Fruit fly (Drosophila melanogaster) whole organism, prepupa: ENCODE measurements around the gene alt.

ENCODE experiments used
- Blimp-1 ChIP-seq: fragments of 200-800 bp; sonication (Bioruptor generic); optimal IDR thresholded peaks from 3 replicates; lab custom pipeline; 2017; ENCODE audit warnings: missing biosample characterization, missing genetic modification characterization, mild to moderate bottlenecking, moderate library complexity, missing genetic modification reagents
- CG11294 ChIP-seq: fragments of 200-800 bp; sonication (Bioruptor generic); IDR thresholded peaks from 2 replicates; pipeline ENCODE4 v1.3.6; 2022; ENCODE audit warnings: missing biosample characterization, missing genetic modification characterization
- CG11762 ChIP-seq: fragments of 200-800 bp; sonication (Bioruptor generic); optimal IDR thresholded peaks from 3 replicates; lab custom pipeline; 2016; ENCODE audit warnings: missing biosample characterization, missing genetic modification characterization; ENCODE audit not compliant: insufficient read depth
- CG11902 ChIP-seq: fragments of 200-800 bp; sonication (Bioruptor generic); optimal IDR thresholded peaks from 3 replicates; lab custom pipeline; 2016; ENCODE audit warnings: missing biosample characterization, missing genetic modification characterization
- CG1621 ChIP-seq: fragments of 200-800 bp; sonication (Bioruptor generic); optimal IDR thresholded peaks from 3 replicates; lab custom pipeline; 2018; ENCODE audit warnings: missing biosample characterization, mild to moderate bottlenecking, missing genetic modification characterization
- CG16779 ChIP-seq: fragments of 200-800 bp; sonication (Bioruptor generic); optimal IDR thresholded peaks from 3 replicates; lab custom pipeline; 2017; ENCODE audit warnings: missing biosample characterization, mild to moderate bottlenecking, missing genetic modification characterization
- CG31627 ChIP-seq: fragments of 200-800 bp; sonication (Bioruptor generic); optimal IDR thresholded peaks from 3 replicates; lab custom pipeline; 2016; ENCODE audit warnings: missing biosample characterization, missing genetic modification characterization
- CG6808 ChIP-seq: fragments of 200-800 bp; sonication (Bioruptor generic); optimal IDR thresholded peaks from 3 replicates; lab custom pipeline; 2017; ENCODE audit warnings: missing biosample characterization, missing genetic modification characterization, mild to moderate bottlenecking, moderate library complexity, missing genetic modification reagents
- CG7368 ChIP-seq: fragments of 200-800 bp; sonication (Bioruptor generic); optimal IDR thresholded peaks from 3 replicates; lab custom pipeline; 2016; ENCODE audit warnings: missing biosample characterization, missing genetic modification characterization
- CG8319 ChIP-seq: fragments of 200-800 bp; sonication (Bioruptor generic); optimal IDR thresholded peaks from 3 replicates; lab custom pipeline; 2016; ENCODE audit warnings: missing biosample characterization, missing genetic modification characterization
- CG8632 ChIP-seq: fragments of 200-800 bp; sonication (Bioruptor generic); optimal IDR thresholded peaks from 3 replicates; lab custom pipeline; 2016; ENCODE audit warnings: missing biosample characterization, missing genetic modification characterization
- Eip75B ChIP-seq: fragments of 200-800 bp; sonication (Bioruptor generic); optimal IDR thresholded peaks from 3 replicates; lab custom pipeline; 2016; ENCODE audit warnings: missing biosample characterization, missing genetic modification characterization
- Eip78C ChIP-seq: fragments of 200-800 bp; sonication (Bioruptor generic); peaks from one replicate; lab custom pipeline; 2016; ENCODE audit warnings: missing biosample characterization, missing genetic modification characterization
- Eip93F ChIP-seq: fragments of 200-800 bp; sonication (Bioruptor generic); optimal IDR thresholded peaks from 2 replicates; lab custom pipeline; 2016; ENCODE audit warnings: missing biosample characterization, mild to moderate bottlenecking, missing genetic modification characterization
- Ets21C ChIP-seq: fragments of 200-800 bp; sonication (Bioruptor generic); optimal IDR thresholded peaks from 3 replicates; lab custom pipeline; 2016; ENCODE audit warnings: missing biosample characterization, missing genetic modification characterization
- Gug ChIP-seq: fragments of 200-800 bp; sonication (Bioruptor generic); IDR thresholded peaks from 2 replicates; pipeline ENCODE4 v1.3.6; 2022; ENCODE audit warnings: missing biosample characterization, missing genetic modification characterization
- Hr38 ChIP-seq: sonication (Bioruptor generic); optimal IDR thresholded peaks from 2 replicates; lab custom pipeline; 2016; ENCODE audit warnings: missing biosample characterization, missing genetic modification characterization
- Hr39 ChIP-seq: fragments of 200-800 bp; sonication (Bioruptor generic); optimal IDR thresholded peaks from 2 replicates; lab custom pipeline; 2016; ENCODE audit warnings: missing biosample characterization, missing genetic modification characterization
- Lpt ChIP-seq: fragments of 200-800 bp; sonication (Bioruptor generic); optimal IDR thresholded peaks from 3 replicates; lab custom pipeline; 2016; ENCODE audit warnings: missing biosample characterization, missing genetic modification characterization
- Sox102F ChIP-seq: fragments of 200-800 bp; sonication (Bioruptor generic); optimal IDR thresholded peaks from 2 replicates; lab custom pipeline; 2016; ENCODE audit warnings: missing biosample characterization, mild to moderate bottlenecking, missing genetic modification characterization
- Sox14 ChIP-seq: fragments of 200-800 bp; sonication (Bioruptor generic); optimal IDR thresholded peaks from 3 replicates; lab custom pipeline; 2016; ENCODE audit warnings: missing biosample characterization, missing genetic modification characterization
- Sox15 ChIP-seq: fragments of 200-800 bp; sonication (Bioruptor generic); optimal IDR thresholded peaks from 3 replicates; lab custom pipeline; 2016; ENCODE audit warnings: missing biosample characterization, missing genetic modification characterization
- achi ChIP-seq: fragments of 200-800 bp; sonication (Bioruptor generic); optimal IDR thresholded peaks from 3 replicates; lab custom pipeline; 2016; ENCODE audit warnings: missing biosample characterization, missing genetic modification characterization
- acj6 ChIP-seq: fragments of 200-800 bp; sonication (Bioruptor generic); optimal IDR thresholded peaks from 3 replicates; lab custom pipeline; 2016; ENCODE audit warnings: missing biosample characterization, missing genetic modification characterization
- dac ChIP-seq: fragments of 200-800 bp; sonication (Bioruptor generic); optimal IDR thresholded peaks from 2 replicates; lab custom pipeline; 2017; ENCODE audit warnings: missing biosample characterization, mild to moderate bottlenecking, missing genetic modification characterization
- dsx ChIP-seq: fragments of 200-800 bp; optimal IDR thresholded peaks from 3 replicates; lab custom pipeline; 2019; ENCODE audit warnings: missing biosample characterization, mild to moderate bottlenecking, missing genetic modification characterization, moderate library complexity; ENCODE audit not compliant: poor library complexity, severe bottlenecking
- eg ChIP-seq: fragments of 200-800 bp; sonication (Bioruptor generic); IDR thresholded peaks from 3 replicates; pipeline ENCODE4 v1.3.6; 2022; ENCODE audit warnings: missing biosample characterization, missing genetic modification characterization
- esn ChIP-seq: fragments of 200-800 bp; sonication (Bioruptor generic); optimal IDR thresholded peaks from 2 replicates; lab custom pipeline; 2016; ENCODE audit warnings: missing biosample characterization, mild to moderate bottlenecking, missing genetic modification characterization, moderate library complexity
- fd59A ChIP-seq: fragments of 200-800 bp; sonication (Bioruptor generic); optimal IDR thresholded peaks from 2 replicates; lab custom pipeline; 2017; ENCODE audit warnings: missing biosample characterization, mild to moderate bottlenecking, missing genetic modification characterization, missing genetic modification reagents
- pdm3 ChIP-seq: fragments of 200-800 bp; sonication (Bioruptor generic); optimal IDR thresholded peaks from 3 replicates; lab custom pipeline; 2016; ENCODE audit warnings: missing biosample characterization, missing genetic modification characterization
- salr ChIP-seq, 2 experiments: fragments of 200-800 bp; sonication (Bioruptor generic); optimal IDR thresholded peaks; 3 replicates each; lab custom pipeline; 2016 to 2018; ENCODE audit warnings: missing biosample characterization in 2 of 2, missing genetic modification characterization in 2 of 2, mild to moderate bottlenecking in 1 of 2
- spab ChIP-seq: fragments of 200-800 bp; sonication (Bioruptor generic); optimal IDR thresholded peaks from 2 replicates; lab custom pipeline; 2017; ENCODE audit warnings: missing biosample characterization, mild to moderate bottlenecking, missing genetic modification characterization, missing genetic modification reagents
- ss ChIP-seq, 2 experiments: fragments of 200-800 bp; sonication (Bioruptor generic); optimal IDR thresholded peaks; 2 replicates in 1 of 2; 3 replicates in 1 of 2; lab custom pipeline; 2017 to 2018; ENCODE audit warnings: mild to moderate bottlenecking in 2 of 2, missing biosample characterization in 2 of 2, missing genetic modification characterization in 2 of 2, moderate library complexity in 1 of 2
- svp ChIP-seq: fragments of 200-800 bp; sonication (Bioruptor generic); peaks from one replicate; lab custom pipeline; 2016; ENCODE audit warnings: missing biosample characterization, missing genetic modification characterization

alt gene

DNA sequence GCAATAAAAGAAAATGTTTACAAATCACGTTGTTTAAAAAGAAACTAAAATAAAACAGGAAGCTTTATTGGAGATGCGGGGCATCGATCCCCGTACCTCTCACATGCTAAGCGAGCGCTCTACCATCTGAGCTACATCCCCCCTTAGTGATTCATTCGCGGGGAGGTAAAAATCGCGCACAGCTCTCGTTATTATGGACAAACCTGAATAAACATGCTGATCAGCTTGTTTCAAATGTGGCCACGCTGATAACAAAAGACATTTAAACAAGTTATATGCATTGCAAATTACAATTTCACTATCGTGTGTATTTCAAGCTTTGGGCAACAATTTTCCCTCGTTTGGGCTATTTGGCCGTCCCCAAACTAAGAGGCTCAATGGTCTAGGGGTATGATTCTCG is 37.1 kb downstream of the alt start:
- no peak for TF ChIP-seq CG6808 (GFP tag; lab: Kevin White, UChicago)
- no peak for TF ChIP-seq Eip93F (GFP tag; lab: Kevin White, UChicago)
- TF ChIP-seq esn: no peak
- TF ChIP-seq pdm3 (GFP tag; lab: Kevin White, UChicago): no peak
- TF ChIP-seq acj6 (GFP tag; lab: Kevin White, UChicago): no peak
- no peak for TF ChIP-seq Gug (GFP tag; lab: Robert Waterston, UW)
- TF ChIP-seq Sox102F: no peak
- TF ChIP-seq CG11762 (GFP tag; lab: Kevin White, UChicago): no peak
- TF ChIP-seq Hr38 (GFP tag; lab: Kevin White, UChicago): no peak
- no peak for TF ChIP-seq spab (GFP tag; lab: Kevin White, UChicago)
- no peak for TF ChIP-seq Blimp-1 (GFP tag; lab: Kevin White, UChicago)
- no peak for TF ChIP-seq eg (GFP tag; lab: Robert Waterston, UW)
- no peak for TF ChIP-seq Lpt (GFP tag; lab: Kevin White, UChicago)
- TF ChIP-seq CG8319 (GFP tag; lab: Kevin White, UChicago): no peak
- no peak for TF ChIP-seq ss (GFP tag; optimal IDR thresholded peaks at IDR 0.05; lab: Kevin White, UChicago)
- TF ChIP-seq CG11294: no peak
- no peak for TF ChIP-seq CG31627 (GFP tag; lab: Kevin White, UChicago)
- TF ChIP-seq, all 60 proteins: peak for 0

DNA sequence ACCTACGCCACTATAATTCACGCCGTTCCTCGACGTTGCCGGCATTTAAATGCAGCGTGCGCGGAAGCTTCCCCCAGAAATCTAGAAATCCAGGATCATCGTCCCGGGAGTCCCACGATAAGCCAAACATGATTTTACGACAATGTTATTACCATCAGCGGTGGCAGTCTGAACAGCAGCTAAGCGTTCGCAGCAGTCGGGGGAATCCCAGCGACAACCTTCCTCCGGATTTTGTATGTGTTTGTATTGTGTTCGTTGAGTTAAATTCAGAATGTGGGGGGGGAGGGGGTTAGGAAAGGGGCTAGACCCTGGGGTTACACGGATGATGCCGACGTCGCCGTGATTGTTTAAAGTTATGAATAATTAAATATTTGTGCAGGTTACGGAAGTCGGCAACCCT is 38.3 kb downstream of the alt start:
- no peak for TF ChIP-seq Sox102F
- no peak for TF ChIP-seq Ets21C
- no peak for TF ChIP-seq esn
- no peak for TF ChIP-seq CG8632
- TF ChIP-seq svp (GFP tag; lab: Kevin White, UChicago): peak; percentile 77
- no peak for TF ChIP-seq Hr39 (GFP tag; lab: Kevin White, UChicago)

DNA sequence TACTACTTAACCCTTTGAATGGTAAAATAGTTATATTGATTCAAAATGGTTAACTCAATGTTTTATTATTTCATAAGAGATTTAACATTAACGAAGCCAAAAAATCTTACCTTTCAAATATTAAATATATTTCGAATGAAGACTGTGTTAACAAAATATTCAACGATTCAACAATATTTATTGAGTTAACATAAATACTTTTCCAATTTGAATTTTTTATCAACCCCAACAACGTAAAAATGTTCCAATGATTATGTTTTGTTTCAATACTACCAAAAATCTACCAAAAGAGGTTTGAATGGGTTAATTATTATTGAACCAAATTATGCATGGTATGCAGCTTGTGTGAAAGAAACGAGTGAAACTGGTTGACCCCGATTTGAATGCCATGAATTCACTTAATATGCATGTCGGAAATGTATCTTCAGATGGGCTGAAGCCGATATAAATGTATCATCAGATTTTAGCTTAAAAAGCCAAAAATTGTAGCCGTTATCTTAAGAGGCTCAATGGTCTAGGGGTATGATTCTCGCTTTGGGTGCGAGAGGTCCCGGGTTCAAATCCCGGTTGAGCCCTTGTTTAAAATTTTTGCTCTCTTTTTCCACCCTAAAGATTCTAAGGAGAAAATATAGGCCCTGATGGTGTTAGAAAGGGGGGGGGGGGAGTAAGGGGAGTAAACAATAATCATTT is 51.0 kb downstream of the alt start:
- TF ChIP-seq svp (GFP tag; lab: Kevin White, UChicago) (peak; percentile 44), CG16779 (tag; lab: Kevin White, UChicago) (no peak), CG6808 (GFP tag; lab: Kevin White, UChicago) (no peak), Eip78C (GFP tag; lab: Kevin White, UChicago) (peak; percentile 81)

DNA sequence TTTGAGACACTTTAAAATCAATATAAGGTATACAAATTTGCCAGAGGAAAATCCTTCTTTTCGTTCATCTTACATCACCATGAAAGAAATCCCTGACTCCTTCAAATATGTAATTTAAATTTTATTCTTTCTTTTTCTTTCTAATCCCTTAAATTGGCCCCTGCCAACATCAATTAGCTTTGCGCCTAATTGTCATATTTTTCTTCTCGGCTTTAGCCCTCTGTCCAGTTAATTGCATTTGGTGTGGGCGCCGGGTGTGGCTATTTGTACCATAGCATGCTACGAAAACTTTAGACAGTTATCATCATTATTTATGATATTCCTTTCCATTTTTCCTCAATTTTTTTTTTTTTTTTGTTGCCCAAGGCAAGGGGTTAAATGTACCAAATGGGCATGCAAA is 51.9 kb downstream of the alt start, which contains the start of gene CG43175:
CG43175 (plus strand) TSS at position 301 of the 400 bp plus-strand sequence.
- no peak for TF ChIP-seq achi (GFP tag; lab: Kevin White, UChicago)
- TF ChIP-seq CG11902 (GFP tag; lab: Kevin White, UChicago): no peak
- TF ChIP-seq salr (GFP tag; optimal IDR thresholded peaks at IDR 0.05; lab: Kevin White, UChicago): no peak
- no peak for TF ChIP-seq Eip75B (GFP tag; lab: Kevin White, UChicago)
- TF ChIP-seq Lpt (GFP tag; lab: Kevin White, UChicago): no peak
- no peak for TF ChIP-seq fd59A (GFP tag; lab: Kevin White, UChicago)
- no peak for TF ChIP-seq CG7368 (GFP tag; lab: Kevin White, UChicago)
- no peak for TF ChIP-seq Sox14 (GFP tag; lab: Kevin White, UChicago)
- TF ChIP-seq CG6808 (GFP tag; lab: Kevin White, UChicago): no peak
- TF ChIP-seq Sox15: no peak
- TF ChIP-seq CG16779 (tag; lab: Kevin White, UChicago): no peak

DNA sequence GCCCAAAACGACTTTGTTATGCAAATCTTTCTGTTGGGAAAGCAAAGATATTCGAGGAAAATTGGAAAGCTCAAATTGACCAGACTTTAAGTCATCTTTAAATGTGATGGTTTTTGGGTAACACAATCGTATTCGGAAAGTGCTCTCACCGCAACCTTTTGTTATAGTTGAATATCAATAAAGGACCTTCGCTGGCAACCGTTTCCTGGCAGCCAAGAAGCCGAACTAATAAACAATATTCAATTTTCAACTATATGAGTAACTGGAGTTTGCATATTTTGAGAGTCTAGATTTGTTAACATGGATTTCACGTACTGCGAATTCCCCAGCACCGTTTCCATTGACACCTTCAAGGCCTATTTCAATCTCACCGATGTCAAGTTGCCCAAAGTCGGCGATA is 55.5 kb downstream of the alt start, which contains the start of gene CG14325:
CG14325 (plus strand) TSS at position 301 of the 400 bp plus-strand sequence.
- no peak for TF ChIP-seq CG8632
- no peak for TF ChIP-seq ss (GFP tag; optimal IDR thresholded peaks at IDR 0.05; lab: Kevin White, UChicago)
- TF ChIP-seq Sox14 (GFP tag; lab: Kevin White, UChicago): no peak
- no peak for TF ChIP-seq dsx (GFP tag; lab: Kevin White, UChicago)
- no peak for TF ChIP-seq dac
- no peak for TF ChIP-seq CG1621
- TF ChIP-seq CG11294: no peak
